Fruit fly (Drosophila melanogaster) whole organism, embryonic: ENCODE results near the gene Veneno.

Source experiments
- Ada2b ChIP-seq: fragments of 200-800 bp; sonication (Bioruptor generic); IDR thresholded peaks from 2 replicates; pipeline ENCODE4 v1.3.6; 2022; ENCODE audit warnings: missing biosample characterization, missing genetic modification characterization
- Antp ChIP-seq: fragments of 200-800 bp; sonication (Bioruptor generic); optimal IDR thresholded peaks from 3 replicates; lab custom pipeline; 2016; ENCODE audit warnings: missing biosample characterization, missing genetic modification characterization
- CG10654 ChIP-seq: fragments of 200-800 bp; sonication (Bioruptor generic); optimal IDR thresholded peaks from 2 replicates; lab custom pipeline; 2016; ENCODE audit warnings: missing biosample characterization, missing genetic modification characterization
- CG12769 ChIP-seq: fragments of 200-800 bp; sonication (Bioruptor generic); optimal IDR thresholded peaks from 2 replicates; lab custom pipeline; 2019; ENCODE audit warnings: missing biosample characterization, mild to moderate bottlenecking, missing genetic modification characterization, moderate library complexity
- CG7963 ChIP-seq: fragments of 200-800 bp; sonication (Bioruptor generic); IDR thresholded peaks from 3 replicates; pipeline ENCODE4 v1.3.6; 2022; ENCODE audit warnings: missing biosample characterization, missing genetic modification characterization; ENCODE audit not compliant: partially characterized antibody
- Hmr ChIP-seq: fragments of 200-800 bp; sonication (Bioruptor generic); optimal IDR thresholded peaks from 3 replicates; lab custom pipeline; 2017; ENCODE audit warnings: mild to moderate bottlenecking, missing biosample characterization, missing genetic modification reagents, missing genetic modification characterization
- Hmx ChIP-seq: fragments of 200-800 bp; sonication (Bioruptor generic); optimal IDR thresholded peaks from 2 replicates; lab custom pipeline; 2016; ENCODE audit warnings: missing biosample characterization, missing genetic modification characterization
- az2 ChIP-seq: fragments of 200-800 bp; sonication (Bioruptor generic); optimal IDR thresholded peaks from 3 replicates; lab custom pipeline; 2016; ENCODE audit warnings: missing biosample characterization, missing genetic modification characterization
- btn ChIP-seq: fragments of 200-800 bp; sonication (Bioruptor generic); optimal IDR thresholded peaks from 2 replicates; lab custom pipeline; 2016; ENCODE audit warnings: missing biosample characterization, missing genetic modification characterization
- gem ChIP-seq: fragments of 200-800 bp; sonication (Bioruptor generic); optimal IDR thresholded peaks from 2 replicates; lab custom pipeline; 2019; ENCODE audit warnings: missing biosample characterization, mild to moderate bottlenecking, missing genetic modification characterization, moderate library complexity
- knrl ChIP-seq: fragments of 200-800 bp; sonication (Bioruptor generic); IDR thresholded peaks from 3 replicates; pipeline ENCODE4 v1.3.6; 2022; ENCODE audit warnings: missing biosample characterization, missing genetic modification characterization; ENCODE audit not compliant: partially characterized antibody
- twi ChIP-seq: fragments of 200-800 bp; optimal IDR thresholded peaks from 2 replicates; lab custom pipeline; 2019; ENCODE audit warnings: missing biosample characterization, mild to moderate bottlenecking, missing genetic modification characterization, moderate library complexity

dm6 chr3R:8389636-8390035 lies 27.3 kb upstream of the Veneno start:
- TF ChIP-seq gem (tag; lab: Kevin White, UChicago) (no peak), Antp (GFP tag; lab: Kevin White, UChicago) (no peak), Ada2b (GFP tag; lab: Robert Waterston, UW) (no peak), CG10654 (GFP tag; lab: Kevin White, UChicago) (no peak), az2 (GFP tag; lab: Kevin White, UChicago) (no peak), CG12769 (tag; lab: Kevin White, UChicago) (no peak), knrl (GFP tag; lab: Robert Waterston, UW) (no peak), Hmx (no peak), twi (tag; lab: Kevin White, UChicago) (no peak), CG7963 (GFP tag; lab: Robert Waterston, UW) (no peak), Hmr (GFP tag; lab: Kevin White, UChicago) (no peak), btn (no peak)
